Worm (Caenorhabditis elegans) whole organism, late embryonic: Measurements from ENCODE around the gene jip-1.

Experiments used
- F13H6.1 ChIP-seq: sonication (generic microtip); optimal IDR thresholded peaks from 2 replicates; lab custom pipeline; 2016; ENCODE audit warnings: missing genetic modification characterization, missing compliant biosample characterization
- K02D7.2 ChIP-seq: sonication (generic microtip); optimal IDR thresholded peaks from 2 replicates; lab custom pipeline; 2017; ENCODE audit warnings: mild to moderate bottlenecking, missing genetic modification characterization, missing compliant biosample characterization
- K09A11.1 ChIP-seq: sonication (generic microtip); optimal IDR thresholded peaks from 2 replicates; lab custom pipeline; 2017; ENCODE audit warnings: antibody characterized with exemption, mild to moderate bottlenecking, missing genetic modification characterization, missing compliant biosample characterization; ENCODE audit not compliant: insufficient read depth
- Y22D7AL.16 ChIP-seq: sonication (generic microtip); optimal IDR thresholded peaks from 2 replicates; lab custom pipeline; 2016; ENCODE audit warnings: missing genetic modification characterization, missing compliant biosample characterization
- ahr-1 ChIP-seq: sonication (generic microtip); optimal IDR thresholded peaks from 2 replicates; lab custom pipeline; 2016; ENCODE audit warnings: missing genetic modification characterization, missing compliant biosample characterization
- ama-1 ChIP-seq: fragments of 150-350 bp; optimal IDR thresholded peaks from 2 replicates; lab custom pipeline; 2014
- ceh-19 ChIP-seq: fragments of 200-800 bp; sonication (Bioruptor generic); optimal IDR thresholded peaks from 2 replicates; lab custom pipeline; 2018; ENCODE audit warnings: mild to moderate bottlenecking, missing genetic modification characterization, missing compliant biosample characterization
- ceh-31 ChIP-seq: sonication (generic microtip); optimal IDR thresholded peaks from 2 replicates; lab custom pipeline; 2016; ENCODE audit warnings: missing genetic modification characterization, missing compliant biosample characterization
- ceh-34 ChIP-seq: sonication (generic microtip); optimal IDR thresholded peaks from 2 replicates; lab custom pipeline; 2016; ENCODE audit warnings: mild to moderate bottlenecking, missing genetic modification characterization, missing compliant biosample characterization
- ceh-45 ChIP-seq: fragments of 200-800 bp; sonication (Bioruptor generic); IDR thresholded peaks from 2 replicates; pipeline ENCODE4 v1.3.6; 2022; ENCODE audit warnings: missing genetic modification reagents, missing genetic modification characterization, missing compliant biosample characterization
- ceh-48 ChIP-seq: sonication (generic microtip); optimal IDR thresholded peaks from 2 replicates; lab custom pipeline; 2016; ENCODE audit warnings: missing genetic modification characterization, inconsistent platforms, missing compliant biosample characterization
- ceh-9 ChIP-seq: sonication (generic microtip); optimal IDR thresholded peaks from 2 replicates; lab custom pipeline; 2016; ENCODE audit warnings: mild to moderate bottlenecking, missing genetic modification characterization, inconsistent platforms, missing compliant biosample characterization
- che-1 ChIP-seq: sonication (generic microtip); optimal IDR thresholded peaks from 2 replicates; lab custom pipeline; 2016; ENCODE audit warnings: mild to moderate bottlenecking, missing genetic modification characterization, missing compliant biosample characterization
- elt-4 ChIP-seq: sonication (generic microtip); optimal IDR thresholded peaks from 2 replicates; lab custom pipeline; 2016; ENCODE audit warnings: missing genetic modification characterization, missing compliant biosample characterization
- fkh-10 ChIP-seq: fragments of 150-350 bp; optimal IDR thresholded peaks from 2 replicates; lab custom pipeline; 2014; ENCODE audit warnings: missing biosample characterization, missing genetic modification reagents, missing genetic modification characterization
- gmeb-2 ChIP-seq: sonication (generic microtip); optimal IDR thresholded peaks from 2 replicates; lab custom pipeline; 2016; ENCODE audit warnings: missing genetic modification characterization, inconsistent platforms, missing compliant biosample characterization
- hlh-30 ChIP-seq: sonication (generic microtip); optimal IDR thresholded peaks from 2 replicates; lab custom pipeline; 2017; ENCODE audit warnings: antibody characterized with exemption, missing genetic modification characterization, missing compliant biosample characterization; ENCODE audit not compliant: insufficient read depth
- lim-6 ChIP-seq: sonication (generic microtip); optimal IDR thresholded peaks from 2 replicates; lab custom pipeline; 2016; ENCODE audit warnings: missing genetic modification characterization, missing compliant biosample characterization
- mec-3 ChIP-seq: sonication (generic microtip); optimal IDR thresholded peaks from 2 replicates; lab custom pipeline; 2016; ENCODE audit warnings: borderline replicate concordance, missing genetic modification characterization, missing compliant biosample characterization
- nfya-1 ChIP-seq: sonication (generic microtip); optimal IDR thresholded peaks from 2 replicates; lab custom pipeline; 2017; ENCODE audit warnings: missing genetic modification characterization, mild to moderate bottlenecking, missing compliant biosample characterization, antibody characterized with exemption, moderate library complexity
- nhr-11 ChIP-seq: fragments of 150-350 bp; optimal IDR thresholded peaks from 2 replicates; lab custom pipeline; 2014; ENCODE audit warnings: missing biosample characterization, missing genetic modification characterization
- pha-4 ChIP-seq: fragments of 150-350 bp; optimal IDR thresholded peaks from 2 replicates; lab custom pipeline; 2018; ENCODE audit warnings: missing biosample characterization, missing genetic modification reagents, missing genetic modification characterization
- pqm-1 ChIP-seq: sonication (generic microtip); optimal IDR thresholded peaks from 2 replicates; lab custom pipeline; 2016; ENCODE audit warnings: missing genetic modification characterization, missing compliant biosample characterization
- ref-2 ChIP-seq: sonication (generic microtip); optimal IDR thresholded peaks from 2 replicates; lab custom pipeline; 2016; ENCODE audit warnings: missing genetic modification characterization, missing compliant biosample characterization
- sdc-2 ChIP-seq: sonication (generic microtip); optimal IDR thresholded peaks from 2 replicates; lab custom pipeline; 2016; ENCODE audit warnings: missing genotype, missing genetic modification characterization, missing compliant biosample characterization
- sox-2 ChIP-seq: fragments of 200-800 bp; sonication (Bioruptor generic); IDR thresholded peaks from 2 replicates; pipeline ENCODE4 v1.3.6; 2022; ENCODE audit warnings: missing genetic modification reagents, missing genetic modification characterization, missing compliant biosample characterization
- ttx-3 ChIP-seq: sonication (generic microtip); optimal IDR thresholded peaks from 2 replicates; lab custom pipeline; 2016; ENCODE audit warnings: missing genetic modification reagents, missing genetic modification characterization, missing compliant biosample characterization
- unc-3 ChIP-seq, 2 experiments: fragments of 200-800 bp in 1 of 2; sonication (Bioruptor generic) in 1 of 2; sonication (generic microtip) in 1 of 2; conservative IDR thresholded peaks in 1 of 2; optimal IDR thresholded peaks in 1 of 2; 2 replicates each; pipeline versions ENCODE4 v1.3.6 to Lab custom; 2016 to 2022; ENCODE audit warnings: missing compliant biosample characterization in 2 of 2, missing genetic modification characterization in 2 of 2, missing genetic modification reagents in 1 of 2
- unc-42 ChIP-seq: sonication (generic microtip); optimal IDR thresholded peaks from 2 replicates; lab custom pipeline; 2016; ENCODE audit warnings: missing genotype, missing genetic modification characterization, missing compliant biosample characterization
- ztf-16 ChIP-seq: sonication (generic microtip); optimal IDR thresholded peaks from 2 replicates; lab custom pipeline; 2017; ENCODE audit warnings: missing genetic modification characterization, missing compliant biosample characterization

jip-1 gene

ce11 chrII:1362423-1362822 is 35.6 kb downstream of the jip-1 start:
- TF ChIP-seq mec-3 (no peak), ttx-3 (tag; lab: Kevin White, UChicago) (no peak), F13H6.1 (tag; lab: Kevin White, UChicago) (no peak), ahr-1 (tag; lab: Kevin White, UChicago) (no peak), K09A11.1 (tag; lab: Kevin White, UChicago) (no peak), unc-3 (GFP tag; conservative IDR thresholded peaks at IDR 0.05; lab: Robert Waterston, UW) (no peak), unc-3 (tag; optimal IDR thresholded peaks at IDR 0.05; lab: Kevin White, UChicago) (no peak), che-1 (tag; lab: Kevin White, UChicago) (no peak)

- no peak for TF ChIP-seq ceh-45 (GFP tag; lab: Robert Waterston, UW)
- TF ChIP-seq elt-4 (tag; lab: Kevin White, UChicago): no peak
- TF ChIP-seq, all 69 proteins: peak for 0
Observed at ce11 chrII:1365985-1366384, 39.2 kb downstream of the jip-1 start.

- TF ChIP-seq F13H6.1 (tag; lab: Kevin White, UChicago) (no peak), pqm-1 (tag; lab: Kevin White, UChicago) (no peak), sox-2 (GFP tag; lab: Robert Waterston, UW) (no peak)
- TF ChIP-seq, all 69 proteins: peak for 0
Observed at ce11 chrII:1368756-1369155, 42.0 kb downstream of the jip-1 start.

- TF ChIP-seq ceh-48 (tag; lab: Kevin White, UChicago) (no peak), fkh-10 (GFP tag; lab: Kevin White, UChicago) (no peak), unc-3 (GFP tag; conservative IDR thresholded peaks at IDR 0.05; lab: Robert Waterston, UW) (no peak), unc-3 (tag; optimal IDR thresholded peaks at IDR 0.05; lab: Kevin White, UChicago) (no peak), sdc-2 (no peak), nfya-1 (tag; lab: Kevin White, UChicago) (no peak), gmeb-2 (tag; lab: Kevin White, UChicago) (no peak), pha-4 (no peak), che-1 (tag; lab: Kevin White, UChicago) (no peak)
Observed at ce11 chrII:1369322-1369721, 42.5 kb downstream of the jip-1 start.

- TF ChIP-seq hlh-30 (tag; lab: Kevin White, UChicago) (no peak), ref-2 (tag; lab: Kevin White, UChicago) (no peak), sox-2 (GFP tag; lab: Robert Waterston, UW) (no peak), ceh-31 (no peak), che-1 (tag; lab: Kevin White, UChicago) (no peak), gmeb-2 (tag; lab: Kevin White, UChicago) (no peak), fkh-10 (GFP tag; lab: Kevin White, UChicago) (no peak), ztf-16 (tag; lab: Kevin White, UChicago) (no peak), ceh-19 (no peak), ceh-34 (tag; lab: Kevin White, UChicago) (no peak), pha-4 (no peak), ama-1 (lab: Kevin White, UChicago) (no peak), lim-6 (no peak), ceh-9 (tag; lab: Kevin White, UChicago) (no peak), sdc-2 (no peak), unc-42 (tag; lab: Kevin White, UChicago) (no peak), ttx-3 (tag; lab: Kevin White, UChicago) (no peak), nhr-11 (no peak), mec-3 (no peak), K02D7.2 (tag; lab: Kevin White, UChicago) (no peak)
Observed at ce11 chrII:1371533-1371932, 44.7 kb downstream of the jip-1 start.

- TF ChIP-seq ceh-48 (tag; lab: Kevin White, UChicago) (no peak), nfya-1 (tag; lab: Kevin White, UChicago) (peak; percentile 52), ahr-1 (tag; lab: Kevin White, UChicago) (no peak), K09A11.1 (tag; lab: Kevin White, UChicago) (no peak), Y22D7AL.16 (no peak)
Observed at ce11 chrII:1372138-1372537, 45.3 kb downstream of the jip-1 start.
